Worm (Caenorhabditis elegans) whole organism, L1 larva: Measurements from ENCODE around the gene C30G12.6.

Source experiments
- dpl-1 ChIP-seq, 3 experiments: fragments of 150-350 bp in 2 of 3; sonication (generic microtip) in 1 of 3; optimal IDR thresholded peaks; 2 replicates each; lab custom pipeline; 2014 to 2017; ENCODE audit warnings: missing biosample characterization in 3 of 3, missing genetic modification characterization in 3 of 3, missing genetic modification reagents in 3 of 3
- efl-1 ChIP-seq, 4 experiments: fragments of 150-350 bp; optimal IDR thresholded peaks in 3 of 4; peaks in 1 of 4; 1 replicate in 1 of 4; 2 replicates in 3 of 4; lab custom pipeline; 2014; ENCODE audit warnings: missing biosample characterization in 2 of 4, missing genetic modification characterization in 2 of 4, missing genetic modification reagents in 2 of 4
- egl-27 ChIP-seq, 2 experiments: fragments of 150-350 bp in 1 of 2; sonication (generic microtip); optimal IDR thresholded peaks; 3 replicates each; lab custom pipeline; 2017 to 2018; ENCODE audit warnings: missing biosample characterization in 2 of 2, missing genetic modification characterization in 2 of 2, missing genetic modification reagents in 2 of 2
- elt-3 ChIP-seq, 6 experiments: fragments of 150-350 bp in 1 of 6; sonication (generic microtip); optimal IDR thresholded peaks; 2 replicates each; lab custom pipeline; 2017 to 2018; ENCODE audit warnings: missing biosample characterization in 6 of 6, missing genetic modification characterization in 6 of 6, inconsistent platforms in 1 of 6
- lin-14 ChIP-seq: fragments of 200-800 bp; sonication (Bioruptor generic); optimal IDR thresholded peaks from 2 replicates; lab custom pipeline; 2018; ENCODE audit warnings: mild to moderate bottlenecking, missing genetic modification characterization, moderate library complexity, missing compliant biosample characterization
- lin-35 ChIP-seq, 2 experiments: fragments of 150-350 bp; optimal IDR thresholded peaks; 2 replicates each; lab custom pipeline; 2014; ENCODE audit warnings: missing biosample characterization in 2 of 2, missing genetic modification characterization in 2 of 2, missing genetic modification reagents in 2 of 2
- lin-39 ChIP-seq: fragments of 150-350 bp; optimal IDR thresholded peaks from 2 replicates; lab custom pipeline; 2014; ENCODE audit warnings: missing biosample characterization, missing genetic modification reagents, missing genetic modification characterization
- lsy-2 ChIP-seq, 2 experiments: fragments of 150-350 bp; optimal IDR thresholded peaks; 2 replicates each; lab custom pipeline; 2014; ENCODE audit warnings: missing biosample characterization in 2 of 2, missing genetic modification characterization in 2 of 2
- nhr-11 ChIP-seq: fragments of 150-350 bp; optimal IDR thresholded peaks from 2 replicates; lab custom pipeline; 2014; ENCODE audit warnings: missing biosample characterization, missing genetic modification characterization
- nhr-237 ChIP-seq: fragments of 150-350 bp; optimal IDR thresholded peaks from 2 replicates; lab custom pipeline; 2014; ENCODE audit warnings: missing biosample characterization, missing genetic modification characterization
- nhr-77 ChIP-seq: fragments of 150-350 bp; optimal IDR thresholded peaks from 2 replicates; lab custom pipeline; 2014; ENCODE audit warnings: missing biosample characterization, missing genetic modification characterization
- snpc-4 ChIP-seq: fragments of 150-350 bp; optimal IDR thresholded peaks from 2 replicates; lab custom pipeline; 2014; ENCODE audit warnings: missing biosample characterization, missing genetic modification characterization
- tbx-2 ChIP-seq: sonication (generic microtip); optimal IDR thresholded peaks from 2 replicates; lab custom pipeline; 2016; ENCODE audit warnings: missing genetic modification characterization, missing compliant biosample characterization

- TF ChIP-seq lin-35 (GFP tag; optimal IDR thresholded peaks at IDR 0.05; lab: Kevin White, UChicago) (peak in 1 of 2 experiments; percentile 47), lsy-2 (tag; optimal IDR thresholded peaks at IDR 0.05; lab: Kevin White, UChicago) (no peak), elt-3 (tag; optimal IDR thresholded peaks at IDR 0.05; lab: Kevin White, UChicago) (no peak), nhr-11 (tag; lab: Kevin White, UChicago) (no peak), snpc-4 (tag; lab: Kevin White, UChicago) (no peak), dpl-1 (GFP tag; optimal IDR thresholded peaks at IDR 0.05; lab: Kevin White, UChicago) (no peak), efl-1 (optimal IDR thresholded peaks at IDR 0.05; lab: Kevin White, UChicago) (no peak), efl-1 (GFP tag; optimal IDR thresholded peaks at IDR 0.05 in 1 of 2; lab: Kevin White, UChicago) (peak in 1 of 2 experiments; percentile 41), lin-14 (GFP tag; lab: Kevin White, UChicago) (no peak), nhr-77 (tag; lab: Kevin White, UChicago) (no peak), lin-39 (tag; lab: Kevin White, UChicago) (no peak), tbx-2 (tag; lab: Kevin White, UChicago) (no peak), egl-27 (tag; optimal IDR thresholded peaks at IDR 0.05; lab: Kevin White, UChicago) (no peak), nhr-237 (tag; lab: Kevin White, UChicago) (no peak)
Observed at ce11 chrII:7264675-7265074, 31.1 kb downstream of the C30G12.6 start.
